Fruit fly (Drosophila melanogaster) whole organism, embryonic: ENCODE data around the gene CG15549.

Source experiments
- Abd-B ChIP-seq: fragments of 200-800 bp; sonication (Bioruptor generic); optimal IDR thresholded peaks from 2 replicates; lab custom pipeline; 2018; ENCODE audit warnings: missing biosample characterization, mild to moderate bottlenecking, missing genetic modification characterization, moderate library complexity
- Asciz ChIP-seq: fragments of 200-800 bp; sonication (Bioruptor generic); optimal IDR thresholded peaks from 2 replicates; lab custom pipeline; 2017; ENCODE audit warnings: missing biosample characterization, mild to moderate bottlenecking, missing genetic modification characterization, missing genetic modification reagents
- Atf-2 ChIP-seq: fragments of 200-800 bp; sonication (Bioruptor generic); optimal IDR thresholded peaks from 2 replicates; lab custom pipeline; 2016; ENCODE audit warnings: missing biosample characterization, missing genetic modification characterization
- CG10209 ChIP-seq: fragments of 200-800 bp; sonication (Bioruptor generic); optimal IDR thresholded peaks from 3 replicates; lab custom pipeline; 2017; ENCODE audit warnings: missing biosample characterization, mild to moderate bottlenecking, missing genetic modification characterization, missing genetic modification reagents
- CG1024 ChIP-seq: fragments of 200-800 bp; sonication (Bioruptor generic); IDR thresholded peaks from 2 replicates; pipeline ENCODE4 v1.3.6; 2022; ENCODE audit warnings: missing biosample characterization, missing genetic modification characterization
- CG12942 ChIP-seq: fragments of 200-800 bp; sonication (Bioruptor generic); optimal IDR thresholded peaks from 3 replicates; lab custom pipeline; 2016; ENCODE audit warnings: missing biosample characterization, missing genetic modification characterization
- CG14050 ChIP-seq: fragments of 200-800 bp; sonication (Bioruptor generic); IDR thresholded peaks from 3 replicates; pipeline ENCODE4 v1.3.6; 2022; ENCODE audit warnings: missing biosample characterization, missing genetic modification characterization
- CG14667 ChIP-seq: fragments of 200-800 bp; sonication (Bioruptor generic); IDR thresholded peaks from 2 replicates; pipeline ENCODE4 v1.3.6; 2022; ENCODE audit warnings: missing biosample characterization, missing genetic modification characterization
- CG14710 ChIP-seq: fragments of 200-800 bp; sonication (Bioruptor generic); optimal IDR thresholded peaks from 3 replicates; lab custom pipeline; 2019; ENCODE audit warnings: missing biosample characterization, mild to moderate bottlenecking, missing genetic modification characterization, moderate library complexity
- CG14965 ChIP-seq: fragments of 200-800 bp; sonication (Bioruptor generic); optimal IDR thresholded peaks from 2 replicates; lab custom pipeline; 2016; ENCODE audit warnings: missing biosample characterization, missing genetic modification characterization, borderline replicate concordance
- CG16779 ChIP-seq: fragments of 200-800 bp; sonication (Bioruptor generic); IDR thresholded peaks from 2 replicates; pipeline ENCODE4 v1.3.6; 2022; ENCODE audit warnings: missing biosample characterization, missing genetic modification characterization
- CG17802 ChIP-seq: fragments of 200-800 bp; sonication (Bioruptor generic); optimal IDR thresholded peaks from 2 replicates; lab custom pipeline; 2018; ENCODE audit warnings: missing biosample characterization, mild to moderate bottlenecking, missing genetic modification characterization, moderate library complexity
- CG31224 ChIP-seq: fragments of 200-800 bp; sonication (Bioruptor generic); IDR thresholded peaks from 2 replicates; pipeline ENCODE4 v1.3.6; 2022; ENCODE audit warnings: missing biosample characterization, missing genetic modification characterization
- CG34422 ChIP-seq: fragments of 200-800 bp; sonication (Bioruptor generic); IDR thresholded peaks from 3 replicates; pipeline ENCODE4 v1.3.6; 2022; ENCODE audit warnings: missing biosample characterization, missing genetic modification characterization
- CG5245 ChIP-seq: fragments of 200-800 bp; sonication (Bioruptor generic); optimal IDR thresholded peaks from 3 replicates; lab custom pipeline; 2016; ENCODE audit warnings: missing biosample characterization, missing genetic modification characterization
- CG6791 ChIP-seq: fragments of 200-800 bp; sonication (Bioruptor generic); IDR thresholded peaks from 3 replicates; pipeline ENCODE4 v1.3.6; 2022; ENCODE audit warnings: missing biosample characterization, missing genetic modification characterization; ENCODE audit not compliant: partially characterized antibody
- CG7987 ChIP-seq: fragments of 200-800 bp; sonication (Bioruptor generic); optimal IDR thresholded peaks from 2 replicates; lab custom pipeline; 2018; ENCODE audit warnings: missing biosample characterization, mild to moderate bottlenecking, missing genetic modification characterization, moderate library complexity
- CG9727 ChIP-seq: fragments of 200-800 bp; sonication (Bioruptor generic); optimal IDR thresholded peaks from 3 replicates; lab custom pipeline; 2017; ENCODE audit warnings: missing biosample characterization, mild to moderate bottlenecking, missing genetic modification characterization
- D19A ChIP-seq: fragments of 200-800 bp; optimal IDR thresholded peaks from 3 replicates; lab custom pipeline; 2019; ENCODE audit warnings: missing biosample characterization, mild to moderate bottlenecking, missing genetic modification characterization, moderate library complexity
- Dp ChIP-seq: fragments of 200-800 bp; sonication (Bioruptor generic); optimal IDR thresholded peaks from 2 replicates; lab custom pipeline; 2018; ENCODE audit warnings: missing biosample characterization, mild to moderate bottlenecking, missing genetic modification characterization, moderate library complexity
- E2f2 ChIP-seq: fragments of 200-800 bp; sonication (Bioruptor generic); IDR thresholded peaks from 2 replicates; pipeline ENCODE4 v1.3.6; 2022; ENCODE audit warnings: missing biosample characterization, missing genetic modification characterization
- Fer2 ChIP-seq: fragments of 200-800 bp; sonication (Bioruptor generic); optimal IDR thresholded peaks from 2 replicates; lab custom pipeline; 2018; ENCODE audit warnings: missing biosample characterization, mild to moderate bottlenecking, missing genetic modification characterization, moderate library complexity
- HLH4C ChIP-seq: fragments of 200-800 bp; sonication (Bioruptor generic); IDR thresholded peaks from 3 replicates; pipeline ENCODE4 v1.3.6; 2022; ENCODE audit warnings: missing biosample characterization, missing genetic modification characterization; ENCODE audit not compliant: partially characterized antibody
- Lim3 ChIP-seq: fragments of 200-800 bp; sonication (Bioruptor generic); IDR thresholded peaks from 2 replicates; pipeline ENCODE4 v1.3.6; 2022; ENCODE audit warnings: missing biosample characterization, missing genetic modification characterization
- Meics ChIP-seq: fragments of 200-800 bp; sonication (Bioruptor generic); optimal IDR thresholded peaks from 2 replicates; lab custom pipeline; 2017; ENCODE audit warnings: missing biosample characterization, mild to moderate bottlenecking, missing genetic modification characterization
- Oli ChIP-seq: fragments of 200-800 bp; sonication (Bioruptor generic); optimal IDR thresholded peaks from 2 replicates; lab custom pipeline; 2018; ENCODE audit warnings: missing biosample characterization, mild to moderate bottlenecking, missing genetic modification characterization, moderate library complexity
- Poxn ChIP-seq: fragments of 200-800 bp; sonication (Bioruptor generic); IDR thresholded peaks from 2 replicates; pipeline ENCODE4 v1.3.6; 2022; ENCODE audit warnings: missing biosample characterization, missing genetic modification characterization
- Sin3A ChIP-seq: fragments of >200 bp; optimal IDR thresholded peaks from 2 replicates; lab custom pipeline; 2018
- TFAM ChIP-seq: fragments of 200-800 bp; sonication (Bioruptor generic); optimal IDR thresholded peaks from 2 replicates; lab custom pipeline; 2017; ENCODE audit warnings: missing biosample characterization, missing genetic modification characterization, inconsistent platforms
- Tbp ChIP-seq: fragments of >200 bp; optimal IDR thresholded peaks from 2 replicates; lab custom pipeline; 2018; ENCODE audit warnings: missing biosample characterization, missing genetic modification characterization
- YL-1 ChIP-seq: fragments of 200-800 bp; sonication (Bioruptor generic); optimal IDR thresholded peaks from 3 replicates; lab custom pipeline; 2017; ENCODE audit warnings: missing biosample characterization, mild to moderate bottlenecking, missing genetic modification characterization
- cato ChIP-seq: fragments of 200-800 bp; sonication (Bioruptor generic); optimal IDR thresholded peaks from 2 replicates; lab custom pipeline; 2016; ENCODE audit warnings: missing biosample characterization, missing genetic modification characterization, borderline replicate concordance
- chn ChIP-seq: fragments of 200-800 bp; sonication (Bioruptor generic); optimal IDR thresholded peaks from 2 replicates; lab custom pipeline; 2016; ENCODE audit warnings: missing biosample characterization, missing genetic modification characterization
- danr ChIP-seq: fragments of 200-800 bp; sonication (Bioruptor generic); IDR thresholded peaks from 2 replicates; pipeline ENCODE4 v1.3.6; 2022; ENCODE audit warnings: missing biosample characterization, missing genetic modification characterization
- dysf ChIP-seq: fragments of 200-800 bp; sonication (Bioruptor generic); IDR thresholded peaks from 3 replicates; pipeline ENCODE4 v1.3.6; 2022; ENCODE audit warnings: missing biosample characterization, missing genetic modification characterization
- h ChIP-seq: fragments of >200 bp; optimal IDR thresholded peaks from 2 replicates; lab custom pipeline; 2017
- hb ChIP-seq: fragments of 200-800 bp; sonication (Bioruptor generic); IDR thresholded peaks from 3 replicates; pipeline ENCODE4 v1.3.6; 2022; ENCODE audit warnings: missing biosample characterization, missing genetic modification characterization; ENCODE audit not compliant: partially characterized antibody
- lmd ChIP-seq: fragments of 200-800 bp; sonication (Bioruptor generic); IDR thresholded peaks from 2 replicates; pipeline ENCODE4 v1.3.6; 2022; ENCODE audit warnings: missing biosample characterization, missing genetic modification characterization
- lov ChIP-seq, 2 experiments: fragments of 200-800 bp in 1 of 2; fragments of >200 bp in 1 of 2; sonication (Bioruptor generic) in 1 of 2; IDR thresholded peaks in 1 of 2; optimal IDR thresholded peaks in 1 of 2; 2 replicates in 1 of 2; 3 replicates in 1 of 2; pipeline versions ENCODE4 v1.3.6 to Lab custom; 2017 to 2022; ENCODE audit warnings: missing biosample characterization in 1 of 2, missing genetic modification characterization in 1 of 2
- mirr ChIP-seq: fragments of 200-800 bp; sonication (Bioruptor generic); optimal IDR thresholded peaks from 3 replicates; lab custom pipeline; 2018; ENCODE audit warnings: missing biosample characterization, mild to moderate bottlenecking, missing genetic modification characterization
- toy ChIP-seq: fragments of 200-800 bp; sonication (Bioruptor generic); IDR thresholded peaks from 2 replicates; pipeline ENCODE4 v1.3.6; 2022; ENCODE audit warnings: missing biosample characterization, missing genetic modification characterization

CG15549 gene

dm6 chr3R:30936407-30936806, at the start of gene CG15549:
Gene CG15549 (minus strand): TSS chr3R:30936507.
- TF ChIP-seq lmd (GFP tag; lab: Robert Waterston, UW): no peak
- no peak for TF ChIP-seq danr (GFP tag; lab: Robert Waterston, UW)
- TF ChIP-seq Fer2 (tag; lab: Kevin White, UChicago): no peak
- no peak for TF ChIP-seq CG10209
- no peak for TF ChIP-seq hb (GFP tag; lab: Robert Waterston, UW)
- no peak for TF ChIP-seq cato (GFP tag; lab: Kevin White, UChicago)
- no peak for TF ChIP-seq CG17802 (tag; lab: Kevin White, UChicago)
- TF ChIP-seq HLH4C (GFP tag; lab: Robert Waterston, UW): no peak
- no peak for TF ChIP-seq CG1024 (GFP tag; lab: Robert Waterston, UW)
- TF ChIP-seq Atf-2 (GFP tag; lab: Kevin White, UChicago): no peak
- no peak for TF ChIP-seq CG14050 (GFP tag; lab: Robert Waterston, UW)
- TF ChIP-seq mirr (GFP tag; lab: Kevin White, UChicago): no peak
- no peak for TF ChIP-seq CG31224
- no peak for TF ChIP-seq E2f2
- no peak for TF ChIP-seq Dp (GFP tag; lab: Kevin White, UChicago)
- no peak for TF ChIP-seq Poxn (GFP tag; lab: Robert Waterston, UW)
- TF ChIP-seq CG14710 (tag; lab: Kevin White, UChicago): no peak
- TF ChIP-seq CG9727 (GFP tag; lab: Kevin White, UChicago): no peak
- no peak for TF ChIP-seq Oli (tag; lab: Kevin White, UChicago)

dm6 chr3R:30964220-30964619, 27.9 kb upstream of the CG15549 start, which contains the start of gene Ctr1C:
Gene Ctr1C (minus strand): TSS chr3R:30964320.
- TF ChIP-seq Meics (GFP tag; lab: Kevin White, UChicago) (no peak), CG14667 (no peak), TFAM (GFP tag; lab: Kevin White, UChicago) (no peak), CG34422 (no peak), Lim3 (GFP tag; lab: Robert Waterston, UW) (no peak), dysf (no peak), YL-1 (GFP tag; lab: Kevin White, UChicago) (no peak), lov (optimal IDR thresholded peaks at IDR 0.05; lab: Kevin White, UChicago) (no peak), lov (GFP tag; IDR thresholded peaks at IDR 0.05; lab: Robert Waterston, UW) (no peak), CG14965 (no peak), chn (GFP tag; lab: Kevin White, UChicago) (no peak), Abd-B (no peak), Tbp (no peak), CG7987 (GFP tag; lab: Kevin White, UChicago) (no peak), h (lab: Kevin White, UChicago) (no peak), Dp (GFP tag; lab: Kevin White, UChicago) (no peak), CG5245 (GFP tag; lab: Kevin White, UChicago) (no peak), CG12942 (no peak), toy (GFP tag; lab: Robert Waterston, UW) (no peak), Sin3A (lab: Kevin White, UChicago) (no peak), Asciz (GFP tag; lab: Kevin White, UChicago) (no peak)

dm6 chr3R:30959400-30959799, 23.1 kb upstream of the CG15549 start, which contains the start of gene CG15548:
Gene CG15548 (plus strand): TSS chr3R:30959700.
- TF ChIP-seq CG16779 (GFP tag; lab: Robert Waterston, UW) (no peak), CG6791 (GFP tag; lab: Robert Waterston, UW) (no peak), D19A (tag; lab: Kevin White, UChicago) (no peak)
